Worm (Caenorhabditis elegans) whole organism, L4 larva: ENCODE results near the gene M04D8.5.

ENCODE experiments used
- F49E8.2 ChIP-seq: sonication (generic microtip); optimal IDR thresholded peaks from 2 replicates; lab custom pipeline; 2016; ENCODE audit warnings: missing compliant biosample characterization, mild to moderate bottlenecking, missing genetic modification characterization, borderline replicate concordance
- T26A8.4 ChIP-seq: fragments of 200-800 bp; sonication (Bioruptor generic); IDR thresholded peaks from 2 replicates; pipeline ENCODE4 v1.3.6; 2022; ENCODE audit warnings: missing genetic modification characterization, missing compliant biosample characterization
- Y105C5A.15 ChIP-seq: fragments of 200-800 bp; sonication (Bioruptor generic); IDR thresholded peaks from 2 replicates; pipeline ENCODE4 v1.3.6; 2022; ENCODE audit warnings: missing genetic modification characterization, missing compliant biosample characterization
- Y75B8A.6 ChIP-seq: fragments of 200-800 bp; sonication (Bioruptor generic); IDR thresholded peaks from 2 replicates; pipeline ENCODE4 v1.3.6; 2022; ENCODE audit warnings: missing genetic modification reagents, missing genetic modification characterization, missing compliant biosample characterization
- ZK337.2 ChIP-seq: fragments of 200-800 bp; sonication (Bioruptor generic); IDR thresholded peaks from 2 replicates; pipeline ENCODE4 v1.3.6; 2022; ENCODE audit warnings: missing genetic modification reagents, missing genetic modification characterization, missing compliant biosample characterization
- aly-2 ChIP-seq: sonication (generic microtip); optimal IDR thresholded peaks from 2 replicates; lab custom pipeline; 2018; ENCODE audit warnings: missing biosample characterization, missing genetic modification characterization
- ceh-44 ChIP-seq: fragments of 200-800 bp; sonication (Bioruptor generic); IDR thresholded peaks from 2 replicates; pipeline ENCODE4 v1.3.6; 2022; ENCODE audit warnings: missing genetic modification reagents, missing genetic modification characterization, missing compliant biosample characterization
- ceh-62 ChIP-seq: sonication (generic microtip); optimal IDR thresholded peaks from 2 replicates; lab custom pipeline; 2017; ENCODE audit warnings: missing biosample characterization, missing genetic modification characterization
- daf-16 ChIP-seq, 3 experiments: sonication (generic microtip); optimal IDR thresholded peaks; 2 replicates each; lab custom pipeline; 2016 to 2017; ENCODE audit warnings: missing genetic modification characterization in 3 of 3, missing genetic modification reagents in 3 of 3, mild to moderate bottlenecking in 2 of 3, missing compliant biosample characterization in 2 of 3, missing biosample characterization in 1 of 3, moderate library complexity in 1 of 3
- dmd-9 ChIP-seq: fragments of 200-800 bp; sonication (Bioruptor generic); IDR thresholded peaks from 2 replicates; pipeline ENCODE4 v1.3.6; 2022; ENCODE audit warnings: missing genetic modification reagents, missing genetic modification characterization, missing compliant biosample characterization
- dpl-1 ChIP-seq: fragments of 150-350 bp; optimal IDR thresholded peaks from 2 replicates; lab custom pipeline; 2014; ENCODE audit warnings: missing biosample characterization, missing genetic modification reagents, missing genetic modification characterization
- jun-1 ChIP-seq: fragments of 150-350 bp; optimal IDR thresholded peaks from 2 replicates; lab custom pipeline; 2014; ENCODE audit warnings: missing biosample characterization, missing genetic modification reagents, missing genetic modification characterization
- lin-29 ChIP-seq: fragments of 200-800 bp; sonication (Bioruptor generic); IDR thresholded peaks from 2 replicates; pipeline ENCODE4 v1.3.6; 2022; ENCODE audit warnings: missing genetic modification reagents, missing genetic modification characterization, missing compliant biosample characterization
- lir-3 ChIP-seq: sonication (generic microtip); optimal IDR thresholded peaks from 2 replicates; lab custom pipeline; 2016; ENCODE audit warnings: mild to moderate bottlenecking, missing genetic modification characterization, missing compliant biosample characterization
- lsy-2 ChIP-seq, 2 experiments: fragments of 150-350 bp in 1 of 2; sonication (generic microtip) in 1 of 2; optimal IDR thresholded peaks; 2 replicates each; lab custom pipeline; 2014 to 2017; ENCODE audit warnings: missing biosample characterization in 2 of 2, missing genetic modification characterization in 2 of 2
- madf-5 ChIP-seq, 2 experiments: fragments of 200-800 bp; sonication (Bioruptor generic); IDR thresholded peaks; 2 replicates each; pipeline ENCODE4 v1.3.6; 2022; ENCODE audit warnings: missing compliant biosample characterization in 2 of 2, missing genetic modification characterization in 2 of 2
- madf-9 ChIP-seq: fragments of 200-800 bp; sonication (Bioruptor generic); conservative IDR thresholded peaks from 2 replicates; pipeline ENCODE4 v1.3.6; 2022; ENCODE audit warnings: missing genetic modification reagents, missing genetic modification characterization, missing compliant biosample characterization
- mdt-29 ChIP-seq: fragments of 200-800 bp; sonication (Bioruptor generic); IDR thresholded peaks from 2 replicates; pipeline ENCODE4 v1.3.6; 2022; ENCODE audit warnings: missing genetic modification reagents, missing genetic modification characterization, missing compliant biosample characterization
- mes-2 ChIP-seq: sonication (generic microtip); optimal IDR thresholded peaks from 2 replicates; lab custom pipeline; 2016; ENCODE audit warnings: missing genotype, mild to moderate bottlenecking, missing genetic modification characterization, missing compliant biosample characterization; ENCODE audit not compliant: poor library complexity, severe bottlenecking
- mxl-2 ChIP-seq: fragments of 200-800 bp; sonication (Bioruptor generic); conservative IDR thresholded peaks from 2 replicates; pipeline ENCODE4 v1.3.6; 2022; ENCODE audit warnings: missing genetic modification reagents, missing genetic modification characterization, missing compliant biosample characterization
- nhr-111 ChIP-seq: fragments of 200-800 bp; sonication (Bioruptor generic); optimal IDR thresholded peaks from 2 replicates; lab custom pipeline; 2018; ENCODE audit warnings: mild to moderate bottlenecking, missing genetic modification characterization, missing compliant biosample characterization
- pha-4 ChIP-seq, 2 experiments: fragments of 150-350 bp in 1 of 2; fragments of 200-800 bp in 1 of 2; sonication (Bioruptor generic) in 1 of 2; IDR thresholded peaks in 1 of 2; optimal IDR thresholded peaks in 1 of 2; 2 replicates each; pipeline versions ENCODE4 v1.3.6 to Lab custom; 2014 to 2022; ENCODE audit warnings: missing genetic modification characterization in 2 of 2, missing genetic modification reagents in 2 of 2, missing biosample characterization in 1 of 2, missing compliant biosample characterization in 1 of 2
- php-3 ChIP-seq: fragments of 200-800 bp; sonication (Bioruptor generic); IDR thresholded peaks from 2 replicates; pipeline ENCODE4 v1.3.6; 2022; ENCODE audit warnings: missing genetic modification reagents, missing genetic modification characterization, missing compliant biosample characterization
- rbr-2 ChIP-seq: sonication (generic microtip); optimal IDR thresholded peaks from 2 replicates; lab custom pipeline; 2016; ENCODE audit warnings: missing genotype, missing genetic modification characterization, missing compliant biosample characterization
- saeg-2 ChIP-seq: fragments of 200-800 bp; sonication (Bioruptor generic); IDR thresholded peaks from 2 replicates; pipeline ENCODE4 v1.3.6; 2022; ENCODE audit warnings: missing genetic modification reagents, missing genetic modification characterization, missing compliant biosample characterization
- sdz-12 ChIP-seq: fragments of 200-800 bp; sonication (Bioruptor generic); optimal IDR thresholded peaks from 2 replicates; lab custom pipeline; 2018; ENCODE audit warnings: mild to moderate bottlenecking, missing genetic modification characterization, missing compliant biosample characterization
- set-16 ChIP-seq: fragments of 200-800 bp; sonication (Bioruptor generic); IDR thresholded peaks from 2 replicates; pipeline ENCODE4 v1.3.6; 2022; ENCODE audit warnings: missing genetic modification reagents, missing genetic modification characterization, missing compliant biosample characterization
- spr-1 ChIP-seq: sonication (generic microtip); optimal IDR thresholded peaks from 2 replicates; lab custom pipeline; 2016; ENCODE audit warnings: mild to moderate bottlenecking, missing genetic modification characterization, missing compliant biosample characterization
- tra-1 ChIP-seq: fragments of 200-800 bp; sonication (Bioruptor generic); IDR thresholded peaks from 2 replicates; pipeline ENCODE4 v1.3.6; 2022; ENCODE audit warnings: missing genetic modification reagents, missing genetic modification characterization, missing compliant biosample characterization
- unc-130 ChIP-seq: sonication (generic microtip); optimal IDR thresholded peaks from 2 replicates; lab custom pipeline; 2016; ENCODE audit warnings: missing genetic modification reagents, missing genetic modification characterization, missing compliant biosample characterization
- unc-62 ChIP-seq, 3 experiments: fragments of 150-350 bp in 1 of 3; sonication (generic microtip); optimal IDR thresholded peaks in 2 of 3; peaks in 1 of 3; 1 replicate in 1 of 3; 2 replicates in 2 of 3; lab custom pipeline; 2014 to 2017; ENCODE audit warnings: missing biosample characterization in 3 of 3, missing genetic modification characterization in 3 of 3, missing genetic modification reagents in 3 of 3, missing genotype in 1 of 3
- zip-2 ChIP-seq: fragments of 150-350 bp; optimal IDR thresholded peaks from 2 replicates; lab custom pipeline; 2014; ENCODE audit warnings: missing biosample characterization, missing genetic modification characterization

M04D8.5 gene

DNA sequence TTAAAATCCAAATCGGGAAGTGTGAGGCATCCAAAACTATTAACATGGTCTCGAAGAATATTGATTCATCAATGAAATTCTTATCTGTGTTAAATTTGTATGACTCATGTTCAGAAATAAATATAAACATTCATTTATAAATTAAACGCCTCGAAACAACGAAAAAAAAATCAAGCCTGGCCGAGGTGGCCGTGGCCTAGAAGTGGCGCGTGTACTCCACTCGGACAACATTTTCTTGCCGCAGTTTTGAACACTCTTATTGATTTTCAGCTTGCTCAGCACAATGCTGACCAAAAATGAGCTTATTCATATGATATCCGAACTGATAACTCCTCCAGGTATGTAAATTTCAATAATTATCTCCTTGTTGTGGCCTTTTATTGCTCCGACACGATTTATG is 31.0 kb upstream of the M04D8.5 start, which contains the start of gene ekl-6:
Gene ekl-6 (plus strand): TSS at position 265 of the 400 bp plus-strand sequence.
- TF ChIP-seq ceh-44 (GFP tag; lab: Robert Waterston, UW) = peak; percentile 24; the same call in 1 of the 2 replicates
- TF ChIP-seq aly-2 = no peak
- peak; percentile 28 for TF ChIP-seq rbr-2 (tag; lab: Kevin White, UChicago)
- peak; percentile 70 for TF ChIP-seq ZK337.2 (GFP tag; lab: Robert Waterston, UW)
- 0 out of 2 replicates have a peak, but pooled peaks have one; percentile 5 for TF ChIP-seq tra-1 (GFP tag; lab: Robert Waterston, UW)
- no peak for TF ChIP-seq daf-16 (GFP tag; optimal IDR thresholded peaks at IDR 0.05; lab: Kevin White, UChicago)
- no peak for TF ChIP-seq daf-16 (tag; optimal IDR thresholded peaks at IDR 0.05; lab: Kevin White, UChicago)
- peak; percentile 98 for TF ChIP-seq mes-2
- peak; percentile 45; the same call in 1 of the 2 replicates for TF ChIP-seq dmd-9
- TF ChIP-seq mdt-29 (GFP tag; lab: Robert Waterston, UW) = no peak
- TF ChIP-seq unc-130 (GFP tag; lab: Kevin White, UChicago) = peak; percentile 74
- peak; percentile 68 for TF ChIP-seq dpl-1 (GFP tag; lab: Kevin White, UChicago)

ce11 chrIII:10060573-10060972 is 27.5 kb upstream of the M04D8.5 start, which contains the start of gene T16G12.13:
Gene T16G12.13 (plus strand): TSS chrIII:10060865.
- no peak for TF ChIP-seq lin-29 (GFP tag; lab: Robert Waterston, UW)
- no peak for TF ChIP-seq php-3 (GFP tag; lab: Robert Waterston, UW)
- TF ChIP-seq pha-4 (GFP tag; IDR thresholded peaks at IDR 0.05; lab: Robert Waterston, UW) = no peak
- TF ChIP-seq pha-4 (tag; optimal IDR thresholded peaks at IDR 0.05; lab: Kevin White, UChicago) = no peak
- TF ChIP-seq spr-1 = no peak
- TF ChIP-seq madf-5 (GFP tag; IDR thresholded peaks at IDR 0.05; lab: Robert Waterston, UW) = no peak
- TF ChIP-seq Y75B8A.6 (GFP tag; lab: Robert Waterston, UW) = no peak
- no peak for TF ChIP-seq mxl-2
- TF ChIP-seq saeg-2 (GFP tag; lab: Robert Waterston, UW) = no peak
- no peak for TF ChIP-seq lir-3
- no peak for TF ChIP-seq set-16 (GFP tag; lab: Robert Waterston, UW)
- TF ChIP-seq lsy-2 (tag; optimal IDR thresholded peaks at IDR 0.05; lab: Kevin White, UChicago) = no peak
- no peak for TF ChIP-seq zip-2 (tag; lab: Kevin White, UChicago)
- no peak for TF ChIP-seq F49E8.2
- TF ChIP-seq jun-1 = no peak
- no peak for TF ChIP-seq unc-130 (GFP tag; lab: Kevin White, UChicago)

DNA sequence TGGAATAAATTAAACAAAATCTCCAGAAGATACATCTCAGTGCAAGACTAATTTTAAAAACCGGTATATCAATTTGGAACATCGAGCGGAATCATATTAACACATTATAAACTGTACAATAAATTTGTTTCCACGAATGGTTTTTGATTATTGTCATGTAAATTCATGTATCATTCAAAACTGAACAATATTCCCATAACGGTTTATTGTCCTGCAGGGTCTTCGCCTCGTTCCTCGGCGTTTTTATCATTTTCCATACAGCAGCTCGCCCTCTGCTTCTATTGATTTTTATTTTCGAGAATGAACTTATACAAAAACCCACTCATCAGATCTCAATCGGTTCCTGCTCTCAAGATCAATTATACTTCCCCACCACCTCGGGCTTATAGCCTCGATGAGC is 25.9 kb upstream of the M04D8.5 start, which contains the start of gene T16G12.8:
Gene T16G12.8 (plus strand): TSS at position 301 of the 400 bp plus-strand sequence.
- TF ChIP-seq T26A8.4 (GFP tag; lab: Robert Waterston, UW) = no peak
- no peak for TF ChIP-seq ceh-62 (tag; lab: Kevin White, UChicago)
- TF ChIP-seq nhr-111 (GFP tag; lab: Kevin White, UChicago) = no peak
- TF ChIP-seq, all 104 proteins: peak for 0

ce11 chrIII:10057518-10057917 is 24.4 kb upstream of the M04D8.5 start, which contains the start of gene T16G12.4:
Gene T16G12.4 (plus strand): TSS chrIII:10057818.
- TF ChIP-seq Y75B8A.6 (GFP tag; lab: Robert Waterston, UW) = no peak
- peak in 1 of 2 experiments; percentile 11 for TF ChIP-seq unc-62 (GFP tag; optimal IDR thresholded peaks at IDR 0.05 in 1 of 2; lab: Kevin White, UChicago)
- no peak for TF ChIP-seq unc-62 (tag; optimal IDR thresholded peaks at IDR 0.05; lab: Kevin White, UChicago)
- no peak for TF ChIP-seq Y105C5A.15 (GFP tag; lab: Robert Waterston, UW)
- no peak for TF ChIP-seq sdz-12 (GFP tag; lab: Kevin White, UChicago)
- TF ChIP-seq madf-9 = no peak
